Worm (Caenorhabditis elegans) whole organism, midembryonic: Measurements from ENCODE around the gene unc-64.

Source experiments
- cog-1 ChIP-seq: sonication (generic microtip); optimal IDR thresholded peaks from 2 replicates; lab custom pipeline; 2016; ENCODE audit warnings: missing genetic modification characterization, missing compliant biosample characterization
- flt-1 ChIP-seq: fragments of 200-800 bp; sonication (Bioruptor generic); IDR thresholded peaks from 2 replicates; pipeline ENCODE4 v1.3.6; 2022; ENCODE audit warnings: missing genetic modification characterization, missing compliant biosample characterization
- ref-1 ChIP-seq: fragments of 200-800 bp; sonication (Bioruptor generic); conservative IDR thresholded peaks from 2 replicates; pipeline ENCODE4 v1.3.6; 2022; ENCODE audit warnings: missing genetic modification reagents, missing genetic modification characterization, missing compliant biosample characterization
- ztf-29 ChIP-seq: fragments of 200-800 bp; sonication (Bioruptor generic); IDR thresholded peaks from 2 replicates; pipeline ENCODE4 v1.3.6; 2022; ENCODE audit warnings: missing genetic modification reagents, missing genetic modification characterization, missing compliant biosample characterization

DNA sequence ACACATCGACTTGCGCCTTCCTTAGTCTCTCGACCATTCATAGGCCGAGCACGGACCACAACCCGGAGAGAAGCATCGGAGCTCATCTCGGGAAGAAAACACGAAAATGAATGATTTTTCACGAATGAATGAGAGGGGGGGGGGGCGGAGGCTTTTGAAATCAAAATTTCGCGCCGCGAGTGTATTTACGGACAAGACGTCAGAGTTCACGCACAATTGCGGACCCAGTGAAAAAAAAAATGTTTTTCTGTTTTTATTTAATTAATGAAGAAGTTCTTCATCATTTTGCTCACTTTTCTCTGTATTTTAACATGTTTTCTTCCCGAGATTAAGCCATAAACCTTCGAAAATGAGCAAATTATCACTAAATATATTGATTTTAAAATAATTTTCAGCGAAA lies 30.0 kb downstream of the unc-64 start, which contains the start of the genes klp-19 and slc-36.1:
- TF ChIP-seq ref-1 (GFP tag; lab: Robert Waterston, UW): no peak
- TF ChIP-seq flt-1 (GFP tag; lab: Robert Waterston, UW): no peak
- no peak for TF ChIP-seq ztf-29 (GFP tag; lab: Robert Waterston, UW)
- TF ChIP-seq cog-1 (tag; lab: Kevin White, UChicago): no peak
